Fruit fly (Drosophila melanogaster) whole organism, wandering third instar larva: ENCODE data around the gene U4-U6-60K.
A peak's percentile ranks its signal among the peaks of the same experiment; 100 is the strongest.

ENCODE experiments used
- Abd-B ChIP-seq: fragments of >200 bp; optimal IDR thresholded peaks from 2 replicates; lab custom pipeline; 2017; ENCODE audit warnings: missing biosample characterization, missing genetic modification characterization
- CG32264 ChIP-seq: fragments of 200-800 bp; sonication (Bioruptor generic); optimal IDR thresholded peaks from 2 replicates; lab custom pipeline; 2016; ENCODE audit warnings: missing biosample characterization, missing genetic modification characterization
- CG9705 ChIP-seq: fragments of 200-800 bp; sonication (Bioruptor generic); optimal IDR thresholded peaks from 2 replicates; lab custom pipeline; 2018; ENCODE audit warnings: missing biosample characterization, mild to moderate bottlenecking, missing genetic modification characterization
- CrebA ChIP-seq: fragments of 200-800 bp; sonication (Bioruptor generic); optimal IDR thresholded peaks from 2 replicates; lab custom pipeline; 2016; ENCODE audit warnings: missing biosample characterization, mild to moderate bottlenecking, missing genetic modification characterization, borderline replicate concordance
- Dfd ChIP-seq: fragments of >200 bp; optimal IDR thresholded peaks from 2 replicates; lab custom pipeline; 2017; ENCODE audit warnings: missing biosample characterization, missing genetic modification characterization
- Dif ChIP-seq: fragments of 200-275, 200-300 bp; sonication (Bioruptor generic); optimal IDR thresholded peaks from 2 replicates; lab custom pipeline; 2018; ENCODE audit warnings: missing biosample characterization, missing genetic modification characterization; ENCODE audit not compliant: partially characterized antibody
- GATAd ChIP-seq: sonication (Bioruptor generic); optimal IDR thresholded peaks from 2 replicates; lab custom pipeline; 2016; ENCODE audit warnings: missing biosample characterization, missing genetic modification characterization
- Hnf4 ChIP-seq: fragments of 200-800 bp; sonication (Bioruptor generic); optimal IDR thresholded peaks from 2 replicates; lab custom pipeline; 2016; ENCODE audit warnings: missing biosample characterization, mild to moderate bottlenecking, missing genetic modification characterization
- Hr78 ChIP-seq: fragments of >200 bp; optimal IDR thresholded peaks from 2 replicates; lab custom pipeline; 2017; ENCODE audit warnings: missing biosample characterization, missing genetic modification characterization
- Hr83 ChIP-seq: fragments of 200-300 bp; sonication (Bioruptor generic); optimal IDR thresholded peaks from 2 replicates; lab custom pipeline; 2016; ENCODE audit warnings: missing biosample characterization, mild to moderate bottlenecking, missing genetic modification characterization, moderate library complexity; ENCODE audit not compliant: poor library complexity, severe bottlenecking
- Jra ChIP-seq: sonication (Bioruptor generic); optimal IDR thresholded peaks from 2 replicates; lab custom pipeline; 2016; ENCODE audit warnings: missing biosample characterization, missing genetic modification characterization
- Mio ChIP-seq: sonication (Bioruptor generic); optimal IDR thresholded peaks from 2 replicates; lab custom pipeline; 2016; ENCODE audit warnings: missing biosample characterization, missing genetic modification characterization
- Myc ChIP-seq: fragments of >200 bp; optimal IDR thresholded peaks from 2 replicates; lab custom pipeline; 2017
- Rel ChIP-seq, 2 experiments: fragments of 200-800 bp; sonication (Bioruptor generic) in 1 of 2; optimal IDR thresholded peaks; 2 replicates in 1 of 2; 3 replicates in 1 of 2; lab custom pipeline; 2016 to 2019; ENCODE audit warnings: mild to moderate bottlenecking in 2 of 2, missing biosample characterization in 2 of 2, missing genetic modification characterization in 2 of 2, moderate library complexity in 1 of 2
- Sp1 ChIP-seq: fragments of 200-800 bp; sonication (Bioruptor generic); optimal IDR thresholded peaks from 3 replicates; lab custom pipeline; 2019; ENCODE audit warnings: missing biosample characterization, mild to moderate bottlenecking, missing genetic modification characterization, moderate library complexity
- Vsx2 ChIP-seq: fragments of 200-300, 225-300 bp; sonication (Bioruptor generic); optimal IDR thresholded peaks from 2 replicates; lab custom pipeline; 2018; ENCODE audit warnings: missing biosample characterization, missing genetic modification characterization; ENCODE audit not compliant: partially characterized antibody
- br ChIP-seq: fragments of 200-800 bp; sonication (Bioruptor generic); optimal IDR thresholded peaks from 2 replicates; lab custom pipeline; 2016; ENCODE audit warnings: missing biosample characterization, missing genetic modification characterization
- brk ChIP-seq: fragments of 200-800 bp; sonication (Bioruptor generic); optimal IDR thresholded peaks from 2 replicates; lab custom pipeline; 2016; ENCODE audit warnings: missing biosample characterization, mild to moderate bottlenecking, missing genetic modification characterization
- dsf ChIP-seq: sonication (Bioruptor generic); optimal IDR thresholded peaks from 2 replicates; lab custom pipeline; 2016; ENCODE audit warnings: missing biosample characterization, missing genetic modification characterization, borderline replicate concordance
- ey ChIP-seq: fragments of 200-800 bp; sonication (Bioruptor generic); optimal IDR thresholded peaks from 2 replicates; lab custom pipeline; 2016; ENCODE audit warnings: missing biosample characterization, missing genetic modification characterization
- fru ChIP-seq: fragments of 200-800 bp; sonication (Bioruptor generic); optimal IDR thresholded peaks from 3 replicates; lab custom pipeline; 2016; ENCODE audit warnings: missing biosample characterization, mild to moderate bottlenecking, missing genetic modification characterization
- h ChIP-seq: fragments of 200-800 bp; sonication (Bioruptor generic); optimal IDR thresholded peaks from 3 replicates; lab custom pipeline; 2016; ENCODE audit warnings: missing biosample characterization, mild to moderate bottlenecking, missing genetic modification characterization
- lola ChIP-seq: fragments of >200 bp; optimal IDR thresholded peaks from 2 replicates; lab custom pipeline; 2017; ENCODE audit warnings: missing biosample characterization, missing genetic modification characterization
- pan ChIP-seq: fragments of >200 bp; optimal IDR thresholded peaks from 2 replicates; lab custom pipeline; 2017
- psq ChIP-seq: fragments of 200-800 bp; sonication (Bioruptor generic); optimal IDR thresholded peaks from 3 replicates; lab custom pipeline; 2017; ENCODE audit warnings: missing biosample characterization, mild to moderate bottlenecking, missing genetic modification characterization, moderate library complexity
- rgr ChIP-seq: fragments of 200-800 bp; sonication (Bioruptor generic); optimal IDR thresholded peaks from 3 replicates; lab custom pipeline; 2016; ENCODE audit warnings: missing biosample characterization, mild to moderate bottlenecking, missing genetic modification characterization
- sage ChIP-seq: fragments of 200-800 bp; sonication (Bioruptor generic); optimal IDR thresholded peaks from 2 replicates; lab custom pipeline; 2016; ENCODE audit warnings: missing biosample characterization, mild to moderate bottlenecking, missing genetic modification characterization
- sv ChIP-seq: fragments of 200-800 bp; sonication (Bioruptor generic); optimal IDR thresholded peaks from 3 replicates; lab custom pipeline; 2016; ENCODE audit warnings: missing biosample characterization, missing genetic modification characterization
- tai ChIP-seq: sonication (Bioruptor generic); optimal IDR thresholded peaks from 2 replicates; lab custom pipeline; 2016; ENCODE audit warnings: missing biosample characterization, missing genetic modification characterization
- usp ChIP-seq: fragments of >200 bp; optimal IDR thresholded peaks from 2 replicates; lab custom pipeline; 2017; ENCODE audit warnings: missing biosample characterization, missing genetic modification characterization
- woc ChIP-seq: sonication (Bioruptor generic); optimal IDR thresholded peaks from 2 replicates; lab custom pipeline; 2016; ENCODE audit warnings: missing biosample characterization, mild to moderate bottlenecking, missing genetic modification characterization

Gene U4-U6-60K

DNA sequence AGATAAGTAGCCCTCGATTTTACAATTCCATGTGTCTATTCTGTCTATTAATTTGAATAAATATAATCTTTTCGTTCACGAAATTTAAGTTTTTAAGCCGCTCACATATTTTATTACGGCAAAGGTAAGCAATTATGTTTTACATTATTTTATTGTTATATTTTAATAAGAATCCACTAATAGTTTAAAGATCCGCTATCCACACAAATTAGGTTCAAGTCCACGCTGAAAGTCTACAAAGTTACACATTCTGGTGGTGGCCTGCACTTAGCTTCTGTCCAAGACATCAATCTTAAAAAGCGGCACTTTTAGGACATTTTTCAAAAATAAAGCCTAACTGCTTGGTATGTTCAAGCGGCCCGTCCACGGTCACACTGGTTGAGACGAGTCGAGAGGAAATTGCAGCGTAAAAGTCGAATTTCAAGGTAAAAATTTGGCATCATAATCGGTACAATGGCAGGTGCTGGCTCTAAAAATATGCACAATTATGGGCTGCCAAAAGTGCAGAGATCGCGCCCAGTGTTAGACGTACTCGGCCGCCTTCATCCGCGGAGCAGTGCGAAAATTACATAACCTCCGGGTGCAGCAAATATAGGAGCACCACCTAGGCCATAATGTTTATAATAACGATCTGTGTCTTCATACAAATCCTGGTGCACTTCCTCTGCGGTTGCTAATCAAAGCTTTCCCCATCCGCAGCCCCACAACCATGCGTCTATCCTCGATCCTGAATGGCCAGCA, 38.8 kb downstream of the U4-U6-60K start, which contains the start of the genes UQCR-Q and CG46525:
TSS of gene UQCR-Q (plus strand) at position 51 of the 741 bp plus-strand sequence.
TSS of gene CG46525 (plus strand) at position 510 of the 741 bp plus-strand sequence.
- TF ChIP-seq Myc (lab: Kevin White, UChicago), result peak; percentile 50
- peak; percentile 12 for TF ChIP-seq h (GFP tag; lab: Kevin White, UChicago)
- no peak for TF ChIP-seq GATAd (GFP tag; lab: Kevin White, UChicago)
- TF ChIP-seq usp, result no peak
- TF ChIP-seq Rel (GFP tag; optimal IDR thresholded peaks at IDR 0.05; lab: Kevin White, UChicago), result no peak
- peak; percentile 27 for TF ChIP-seq Rel (tag; optimal IDR thresholded peaks at IDR 0.05; lab: Kevin White, UChicago)
- TF ChIP-seq Dif (GFP tag; lab: Kevin White, UChicago), result peak; percentile 4
- no peak for TF ChIP-seq ey
- no peak for TF ChIP-seq psq (GFP tag; lab: Kevin White, UChicago)
- peak; percentile 13 for TF ChIP-seq brk (GFP tag; lab: Kevin White, UChicago)

- TF ChIP-seq Dif (GFP tag; lab: Kevin White, UChicago), result no peak
- TF ChIP-seq CG32264 (GFP tag; lab: Kevin White, UChicago), result no peak
- TF ChIP-seq Hr83 (GFP tag; lab: Kevin White, UChicago), result no peak
- TF ChIP-seq sv (GFP tag; lab: Kevin White, UChicago), result no peak
- TF ChIP-seq psq (GFP tag; lab: Kevin White, UChicago), result no peak
- TF ChIP-seq lola (GFP tag; lab: Kevin White, UChicago), result no peak
- TF ChIP-seq usp, result no peak
- no peak for TF ChIP-seq Abd-B (GFP tag; lab: Kevin White, UChicago)
- no peak for TF ChIP-seq Dfd (GFP tag; lab: Kevin White, UChicago)
- TF ChIP-seq ey, result no peak
- TF ChIP-seq rgr (GFP tag; lab: Kevin White, UChicago), result no peak
- no peak for TF ChIP-seq CrebA (GFP tag; lab: Kevin White, UChicago)
- no peak for TF ChIP-seq Hr78 (GFP tag; lab: Kevin White, UChicago)
- TF ChIP-seq pan (lab: Kevin White, UChicago), result no peak
- no peak for TF ChIP-seq Vsx2 (GFP tag; lab: Kevin White, UChicago)
- TF ChIP-seq fru (GFP tag; lab: Kevin White, UChicago), result no peak
- TF ChIP-seq sage, result no peak
Measured at dm6 chr3L:17473889-17474288, 39.8 kb downstream of the U4-U6-60K start.

dm6 chr3L:17470110-17470509, 43.6 kb downstream of the U4-U6-60K start, which contains the start of gene SecCl:
SecCl (plus strand) TSS chr3L:17470127.
- TF ChIP-seq Dfd (GFP tag; lab: Kevin White, UChicago), result no peak
- TF ChIP-seq brk (GFP tag; lab: Kevin White, UChicago), result no peak
- no peak for TF ChIP-seq usp
- no peak for TF ChIP-seq br

DNA sequence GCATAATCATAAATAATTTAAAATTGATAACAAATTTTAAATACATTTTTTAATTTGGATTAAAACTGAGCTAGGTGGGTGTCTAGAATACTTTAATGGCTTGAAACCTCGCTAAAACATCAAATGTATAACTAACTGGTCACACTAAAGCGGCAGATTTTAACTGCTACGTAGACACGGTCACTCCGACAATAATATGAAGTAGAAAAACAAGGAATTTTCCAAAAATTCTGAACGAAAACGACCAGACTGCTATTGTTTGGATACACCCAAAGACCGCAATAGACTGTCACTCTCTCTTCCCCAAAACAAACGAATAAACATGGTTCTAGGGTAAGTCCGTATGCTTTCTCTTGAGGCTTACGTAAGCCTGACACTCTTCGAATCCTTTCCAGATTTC, 47.9 kb downstream of the U4-U6-60K start, which contains the start of gene QIL1:
TSS of gene QIL1 (plus strand) at position 142 of the 400 bp plus-strand sequence.
- no peak for TF ChIP-seq Rel (GFP tag; optimal IDR thresholded peaks at IDR 0.05; lab: Kevin White, UChicago)
- no peak for TF ChIP-seq Rel (tag; optimal IDR thresholded peaks at IDR 0.05; lab: Kevin White, UChicago)

DNA sequence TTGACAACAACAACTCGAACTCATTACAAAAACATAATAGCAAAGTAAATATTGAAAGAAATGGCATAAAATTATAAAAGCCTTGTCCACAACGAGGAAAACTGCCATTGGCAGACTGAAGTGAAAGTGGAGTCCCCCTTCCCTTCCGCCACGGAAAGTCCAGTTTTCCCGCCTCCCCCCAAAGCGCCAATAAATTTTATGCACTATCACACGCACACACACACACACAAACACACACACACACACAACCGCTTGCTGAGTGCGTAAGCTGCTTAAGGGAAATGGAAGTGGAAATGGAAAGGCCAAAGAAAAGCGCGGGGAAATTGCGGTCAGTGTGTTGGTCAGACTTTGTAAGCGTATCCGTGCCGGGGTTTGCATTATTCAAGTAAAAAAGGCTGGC, 51.2 kb downstream of the U4-U6-60K start:
- TF ChIP-seq Mio (GFP tag; lab: Kevin White, UChicago) (no peak), CG9705 (GFP tag; lab: Kevin White, UChicago) (no peak), pan (lab: Kevin White, UChicago) (no peak), psq (GFP tag; lab: Kevin White, UChicago) (no peak), Sp1 (GFP tag; lab: Kevin White, UChicago) (no peak), Abd-B (GFP tag; lab: Kevin White, UChicago) (no peak), woc (GFP tag; lab: Kevin White, UChicago) (no peak), brk (GFP tag; lab: Kevin White, UChicago) (no peak), Jra (GFP tag; lab: Kevin White, UChicago) (no peak), Hnf4 (GFP tag; lab: Kevin White, UChicago) (no peak), Rel (GFP tag; optimal IDR thresholded peaks at IDR 0.05; lab: Kevin White, UChicago) (no peak), Rel (tag; optimal IDR thresholded peaks at IDR 0.05; lab: Kevin White, UChicago) (no peak), Dif (GFP tag; lab: Kevin White, UChicago) (no peak), GATAd (GFP tag; lab: Kevin White, UChicago) (no peak), lola (GFP tag; lab: Kevin White, UChicago) (no peak), CrebA (GFP tag; lab: Kevin White, UChicago) (no peak), tai (no peak), Dfd (GFP tag; lab: Kevin White, UChicago) (no peak), CG32264 (GFP tag; lab: Kevin White, UChicago) (no peak), dsf (GFP tag; lab: Kevin White, UChicago) (no peak)
